Worm (Caenorhabditis elegans): ENCODE data around the gene K08D9.2.

The K08D9.2 gene

DNA sequence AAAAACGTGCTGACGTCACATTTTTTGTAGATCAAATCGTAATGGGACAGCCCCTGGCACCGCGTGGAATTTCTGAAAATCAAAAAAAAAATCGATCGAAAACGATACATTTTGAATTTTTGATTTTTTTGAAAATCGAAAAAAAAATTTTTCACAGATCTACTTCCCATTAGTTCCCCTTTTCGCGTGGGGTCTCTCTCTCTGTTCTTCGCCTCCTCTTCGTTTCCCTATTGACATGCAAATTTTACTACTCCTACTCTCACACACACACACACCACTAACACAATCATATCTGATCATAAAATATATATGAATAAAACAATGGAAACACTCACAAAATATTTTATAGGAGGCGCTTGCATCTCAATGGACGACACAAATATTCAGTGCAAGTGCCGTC is 8.9 kb upstream of the K08D9.2 start:
- TF ChIP-seq M03D4.4 (tag; optimal IDR thresholded peaks at IDR 0.05) (no peak), flh-1 (GFP tag; optimal IDR thresholded peaks at IDR 0.05) (no peak), lsy-2 (tag; optimal IDR thresholded peaks at IDR 0.05) (no peak), zip-8 (tag; optimal IDR thresholded peaks at IDR 0.05) (no peak), ztf-11 (tag; optimal IDR thresholded peaks at IDR 0.05) (no peak), drap-1 (GFP tag; optimal IDR thresholded peaks at IDR 0.05) (no peak), elt-1 (tag; optimal IDR thresholded peaks at IDR 0.05; ENCODE audit: borderline replicate concordance, insufficient read depth) (no peak), sem-2 (GFP tag; optimal IDR thresholded peaks at IDR 0.05) (no peak), unc-39 (tag; optimal IDR thresholded peaks at IDR 0.05) (no peak), tbx-8 (GFP tag; optimal IDR thresholded peaks at IDR 0.05) (no peak), nhr-76 (tag; optimal IDR thresholded peaks at IDR 0.05) (no peak), mls-2 (tag; optimal IDR thresholded peaks at IDR 0.05) (no peak), bed-3 (GFP tag; optimal IDR thresholded peaks at IDR 0.05) (no peak), unc-62 (GFP tag; optimal IDR thresholded peaks at IDR 0.05) (no peak)

DNA sequence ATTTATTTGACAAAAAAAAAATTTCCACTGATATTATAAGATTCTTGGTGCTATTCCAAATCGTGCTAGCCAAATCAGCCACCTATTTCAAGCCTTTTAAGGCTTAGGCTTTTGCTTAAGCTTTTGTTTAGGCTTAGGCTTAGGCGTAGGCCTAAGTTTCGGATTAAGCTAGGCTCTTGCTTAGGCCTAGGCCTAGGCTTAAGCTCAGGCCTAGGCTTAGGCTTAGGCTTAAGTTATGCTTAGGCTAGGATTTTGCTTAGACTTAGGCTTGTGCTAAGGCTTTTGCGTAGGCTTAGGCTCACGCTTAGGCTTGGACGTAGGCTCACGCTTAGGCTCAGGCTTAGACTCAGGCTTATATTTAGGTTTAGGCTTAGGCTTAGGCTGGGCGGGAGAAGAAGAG is 2.7 kb downstream of the K08D9.2 start:
- TF ChIP-seq bed-3 (GFP tag; optimal IDR thresholded peaks at IDR 0.05) (no peak), pha-4 (tag; optimal IDR thresholded peaks at IDR 0.05) (no peak), blmp-1 (tag; optimal IDR thresholded peaks at IDR 0.05) (no peak), lin-13 (tag; optimal IDR thresholded peaks at IDR 0.05) (no peak), ceh-39 (tag; optimal IDR thresholded peaks at IDR 0.05) (no peak), nhr-76 (tag; optimal IDR thresholded peaks at IDR 0.05) (no peak), drap-1 (GFP tag; optimal IDR thresholded peaks at IDR 0.05) (no peak)

DNA sequence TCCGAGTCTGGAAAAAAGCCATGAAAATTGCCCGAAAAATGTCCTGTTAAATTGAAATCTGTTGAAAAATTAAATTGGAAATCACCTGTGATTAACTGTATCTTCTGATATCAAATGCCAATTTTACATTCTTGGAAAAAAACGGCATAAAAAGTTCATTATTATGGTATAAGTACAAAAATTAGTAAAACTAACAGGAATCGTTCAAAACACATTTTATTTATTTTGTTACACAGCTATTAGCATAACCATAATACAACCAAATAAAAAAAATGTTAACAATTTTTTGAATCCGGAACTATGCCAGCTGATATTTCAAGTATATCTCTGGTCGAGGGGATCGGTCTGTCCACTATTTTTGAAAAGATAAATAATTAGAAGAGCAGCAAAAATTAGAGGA is 3.1 kb downstream of the K08D9.2 start, which contains the start of gene K08D9.10:
TSS of gene K08D9.10 (plus strand) at position 301 of the 400 bp plus-strand sequence.
- TF ChIP-seq mls-2 (tag; optimal IDR thresholded peaks at IDR 0.05) (no peak), lin-13 (tag; optimal IDR thresholded peaks at IDR 0.05) (no peak), unc-120 (tag; optimal IDR thresholded peaks at IDR 0.05; ENCODE audit: poor library complexity, severe bottlenecking) (no peak), nhr-237 (tag; optimal IDR thresholded peaks at IDR 0.05) (no peak), elt-3 (tag; optimal IDR thresholded peaks at IDR 0.05) (no peak)

DNA sequence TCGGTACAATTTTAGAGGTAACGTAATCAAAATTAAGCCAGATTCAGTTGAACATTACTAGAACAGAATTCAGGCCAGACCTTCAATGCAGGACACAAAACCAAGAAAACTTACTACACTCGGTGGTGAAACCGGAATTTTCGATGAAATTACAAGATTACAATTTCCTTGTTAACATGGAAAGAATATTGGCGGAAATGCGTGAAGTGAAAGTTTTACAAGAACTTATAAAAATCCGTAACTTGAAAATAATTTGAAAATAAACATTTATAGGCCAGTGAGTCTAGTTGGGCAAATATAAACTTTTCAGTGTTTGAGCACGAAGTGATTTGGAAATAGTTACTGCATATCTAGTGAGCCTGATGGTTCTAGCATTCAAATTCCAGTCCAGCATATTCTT is 7.4 kb downstream of the K08D9.2 start, which contains the start of gene K08D9.6:
TSS of gene K08D9.6 (minus strand) at position 101 of the 400 bp plus-strand sequence.
- TF ChIP-seq unc-39 (tag; optimal IDR thresholded peaks at IDR 0.05) (no peak), flh-1 (GFP tag; optimal IDR thresholded peaks at IDR 0.05) (no peak), drap-1 (GFP tag; optimal IDR thresholded peaks at IDR 0.05) (no peak), mep-1 (tag; optimal IDR thresholded peaks at IDR 0.05) (no peak), zip-8 (tag; optimal IDR thresholded peaks at IDR 0.05) (no peak), sem-2 (GFP tag; optimal IDR thresholded peaks at IDR 0.05) (no peak), nhr-2 (tag; optimal IDR thresholded peaks at IDR 0.05) (no peak), snpc-4 (tag; optimal IDR thresholded peaks at IDR 0.05) (no peak), nhr-12 (tag; optimal IDR thresholded peaks at IDR 0.05) (no peak), ceh-83 (GFP tag; optimal IDR thresholded peaks at IDR 0.05) (no peak)

DNA sequence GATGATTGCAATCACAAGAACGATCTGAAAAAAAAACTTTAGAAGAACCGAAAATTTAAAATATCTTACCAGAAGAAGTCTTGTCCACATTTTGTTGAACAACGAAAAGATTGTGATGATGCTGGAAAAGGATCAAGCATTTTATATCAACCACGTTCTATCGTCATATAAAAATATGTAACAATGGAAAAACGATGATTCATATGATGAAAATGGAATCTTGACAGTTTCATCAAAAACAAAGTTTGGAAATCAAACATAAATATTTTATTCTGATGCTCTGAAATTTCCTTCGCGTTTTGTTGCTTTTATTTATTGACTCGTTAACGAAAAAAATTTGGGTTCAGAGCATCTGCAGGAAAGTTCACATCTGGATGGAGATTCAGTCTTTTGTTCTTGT is 9.1 kb downstream of the K08D9.2 start, which contains the start of the genes K08D9.9 and str-16:
TSS of gene K08D9.9 (minus strand) at position 101 of the 400 bp plus-strand sequence.
TSS of gene str-16 (plus strand) at position 266 of the 400 bp plus-strand sequence.
- TF ChIP-seq blmp-1 (tag; optimal IDR thresholded peaks at IDR 0.05) = no peak
- TF ChIP-seq lsy-2 (tag; optimal IDR thresholded peaks at IDR 0.05) = no peak
- no peak for TF ChIP-seq bed-3 (GFP tag; optimal IDR thresholded peaks at IDR 0.05)
- no peak for TF ChIP-seq unc-62 (GFP tag; optimal IDR thresholded peaks at IDR 0.05)
- TF ChIP-seq ces-1 (GFP tag; optimal IDR thresholded peaks at IDR 0.05) = no peak
- TF ChIP-seq hlh-1 (tag; optimal IDR thresholded peaks at IDR 0.05) = no peak
- TF ChIP-seq zip-8 (tag; optimal IDR thresholded peaks at IDR 0.05) = no peak
- no peak for TF ChIP-seq lin-13 (tag; optimal IDR thresholded peaks at IDR 0.05)
- TF ChIP-seq nhr-76 (tag; optimal IDR thresholded peaks at IDR 0.05) = no peak
- TF ChIP-seq ztf-11 (tag; optimal IDR thresholded peaks at IDR 0.05) = no peak
- no peak for TF ChIP-seq elt-3 (tag; optimal IDR thresholded peaks at IDR 0.05)
- TF ChIP-seq sptf-1 (tag; optimal IDR thresholded peaks at IDR 0.05) = no peak
- TF ChIP-seq nhr-28 (tag; optimal IDR thresholded peaks at IDR 0.05) = no peak
- TF ChIP-seq mep-1 (tag; optimal IDR thresholded peaks at IDR 0.05) = no peak

DNA sequence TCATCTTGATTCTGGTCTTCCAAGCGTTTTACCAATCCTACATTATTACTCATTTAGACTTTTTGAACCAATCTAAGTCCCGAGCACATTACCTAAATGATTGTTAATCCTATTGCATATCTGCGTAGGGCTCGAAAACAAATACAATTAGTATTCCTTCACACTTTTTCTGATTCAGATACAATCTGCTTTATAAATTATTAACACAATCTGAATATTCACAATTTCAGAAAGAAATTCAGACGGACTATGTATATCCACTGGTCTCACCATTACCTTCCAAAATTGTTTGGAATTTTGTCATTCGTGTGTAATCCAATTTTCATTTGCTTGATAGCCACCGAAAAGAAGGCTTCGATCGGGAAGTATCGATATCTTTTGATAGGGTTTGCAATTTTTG is 13.7 kb downstream of the K08D9.2 start, which contains the start of gene srj-11:
TSS of gene srj-11 (plus strand) at position 250 of the 400 bp plus-strand sequence.
- no peak for TF ChIP-seq nhr-28 (tag; optimal IDR thresholded peaks at IDR 0.05)
- no peak for TF ChIP-seq tbx-8 (GFP tag; optimal IDR thresholded peaks at IDR 0.05)
- TF ChIP-seq ces-1 (GFP tag; optimal IDR thresholded peaks at IDR 0.05) = no peak
- TF ChIP-seq bed-3 (GFP tag; optimal IDR thresholded peaks at IDR 0.05) = no peak
- no peak for TF ChIP-seq nhr-237 (tag; optimal IDR thresholded peaks at IDR 0.05)
- TF ChIP-seq drap-1 (GFP tag; optimal IDR thresholded peaks at IDR 0.05) = no peak
- TF ChIP-seq nhr-76 (tag; optimal IDR thresholded peaks at IDR 0.05) = no peak
- no peak for TF ChIP-seq nhr-12 (tag; optimal IDR thresholded peaks at IDR 0.05)
- no peak for TF ChIP-seq unc-62 (GFP tag; optimal IDR thresholded peaks at IDR 0.05)
- no peak for TF ChIP-seq elt-1 (tag; optimal IDR thresholded peaks at IDR 0.05; ENCODE audit: borderline replicate concordance, insufficient read depth)
- no peak for TF ChIP-seq sem-2 (GFP tag; optimal IDR thresholded peaks at IDR 0.05)
- TF ChIP-seq hlh-1 (tag; optimal IDR thresholded peaks at IDR 0.05) = no peak
- TF ChIP-seq nhr-2 (tag; optimal IDR thresholded peaks at IDR 0.05) = no peak
- no peak for TF ChIP-seq ceh-39 (tag; optimal IDR thresholded peaks at IDR 0.05)
- no peak for TF ChIP-seq ztf-11 (tag; optimal IDR thresholded peaks at IDR 0.05)
- TF ChIP-seq pha-4 (tag; optimal IDR thresholded peaks at IDR 0.05) = no peak
- TF ChIP-seq lin-13 (tag; optimal IDR thresholded peaks at IDR 0.05) = no peak
- TF ChIP-seq mab-5 (tag; optimal IDR thresholded peaks at IDR 0.05) = no peak

Measured in whole organism, mixed stage, embryonic.